Fruit fly (Drosophila melanogaster) whole organism, embryonic: ENCODE measurements around the gene CG17650.

Experiments used
- ATbp ChIP-seq: fragments of 200-800 bp; sonication (Bioruptor generic); optimal IDR thresholded peaks from 2 replicates; lab custom pipeline; 2017; ENCODE audit warnings: missing biosample characterization, mild to moderate bottlenecking, missing genetic modification characterization, missing genetic modification reagents
- Ada2b ChIP-seq: fragments of 200-800 bp; sonication (Bioruptor generic); IDR thresholded peaks from 2 replicates; pipeline ENCODE4 v1.3.6; 2022; ENCODE audit warnings: missing biosample characterization, missing genetic modification characterization
- Asciz ChIP-seq: fragments of 200-800 bp; sonication (Bioruptor generic); optimal IDR thresholded peaks from 2 replicates; lab custom pipeline; 2017; ENCODE audit warnings: missing biosample characterization, mild to moderate bottlenecking, missing genetic modification characterization, missing genetic modification reagents
- CG10147 ChIP-seq: fragments of 200-800 bp; sonication (Bioruptor generic); optimal IDR thresholded peaks from 2 replicates; lab custom pipeline; 2019; ENCODE audit warnings: missing biosample characterization, mild to moderate bottlenecking, missing genetic modification characterization, moderate library complexity
- CG10267 ChIP-seq: fragments of 200-800 bp; sonication (Bioruptor generic); optimal IDR thresholded peaks from 2 replicates; lab custom pipeline; 2018; ENCODE audit warnings: missing biosample characterization, mild to moderate bottlenecking, missing genetic modification characterization, moderate library complexity
- CG10979 ChIP-seq: fragments of 200-800 bp; sonication (Bioruptor generic); optimal IDR thresholded peaks from 2 replicates; lab custom pipeline; 2018; ENCODE audit warnings: missing biosample characterization, mild to moderate bottlenecking, missing genetic modification characterization, moderate library complexity
- CG12659 ChIP-seq: fragments of 200-800 bp; sonication (Bioruptor generic); optimal IDR thresholded peaks from 3 replicates; lab custom pipeline; 2017; ENCODE audit warnings: mild to moderate bottlenecking, missing biosample characterization, missing genetic modification reagents, missing genetic modification characterization
- CG12942 ChIP-seq: fragments of 200-800 bp; sonication (Bioruptor generic); optimal IDR thresholded peaks from 3 replicates; lab custom pipeline; 2016; ENCODE audit warnings: missing biosample characterization, missing genetic modification characterization
- CG13287 ChIP-seq: fragments of 200-800 bp; sonication (Bioruptor generic); IDR thresholded peaks from 2 replicates; pipeline ENCODE4 v1.3.6; 2022; ENCODE audit warnings: missing biosample characterization, missing genetic modification characterization; ENCODE audit not compliant: partially characterized antibody
- CG13775 ChIP-seq: fragments of 200-800 bp; sonication (Bioruptor generic); optimal IDR thresholded peaks from 3 replicates; lab custom pipeline; 2017; ENCODE audit warnings: missing biosample characterization, mild to moderate bottlenecking, missing genetic modification characterization
- CG13894 ChIP-seq: fragments of 200-800 bp; sonication (Bioruptor generic); optimal IDR thresholded peaks from 3 replicates; lab custom pipeline; 2018; ENCODE audit warnings: missing biosample characterization, mild to moderate bottlenecking, missing genetic modification characterization, moderate library complexity
- CG1792 ChIP-seq: fragments of 200-800 bp; sonication (Bioruptor generic); optimal IDR thresholded peaks from 2 replicates; lab custom pipeline; 2016; ENCODE audit warnings: missing biosample characterization, missing genetic modification characterization
- CG2712 ChIP-seq: fragments of 200-800 bp; optimal IDR thresholded peaks from 3 replicates; lab custom pipeline; 2019; ENCODE audit warnings: missing biosample characterization, mild to moderate bottlenecking, missing genetic modification characterization, moderate library complexity
- CG30020 ChIP-seq: fragments of 200-800 bp; optimal IDR thresholded peaks from 2 replicates; lab custom pipeline; 2019; ENCODE audit warnings: missing biosample characterization, mild to moderate bottlenecking, missing genetic modification characterization, moderate library complexity
- CG31224 ChIP-seq: fragments of 200-800 bp; sonication (Bioruptor generic); IDR thresholded peaks from 2 replicates; pipeline ENCODE4 v1.3.6; 2022; ENCODE audit warnings: missing biosample characterization, missing genetic modification characterization
- CG34224 ChIP-seq: fragments of 200-800 bp; sonication (Bioruptor generic); IDR thresholded peaks from 3 replicates; pipeline ENCODE4 v1.3.6; 2022; ENCODE audit warnings: missing biosample characterization, missing genetic modification characterization; ENCODE audit not compliant: partially characterized antibody
- CG4707 ChIP-seq: fragments of 200-800 bp; sonication (Bioruptor generic); optimal IDR thresholded peaks from 2 replicates; lab custom pipeline; 2018; ENCODE audit warnings: missing biosample characterization, mild to moderate bottlenecking, missing genetic modification characterization, moderate library complexity
- CG6683 ChIP-seq: fragments of 200-800 bp; sonication (Bioruptor generic); optimal IDR thresholded peaks from 2 replicates; lab custom pipeline; 2017; ENCODE audit warnings: missing biosample characterization, mild to moderate bottlenecking, missing genetic modification characterization, missing genetic modification reagents
- CG6813 ChIP-seq: fragments of 200-800 bp; sonication (Bioruptor generic); optimal IDR thresholded peaks from 2 replicates; lab custom pipeline; 2017; ENCODE audit warnings: missing biosample characterization, missing genetic modification characterization, mild to moderate bottlenecking, moderate library complexity, missing genetic modification reagents
- CG9215 ChIP-seq: fragments of 200-800 bp; sonication (Bioruptor generic); IDR thresholded peaks from 2 replicates; pipeline ENCODE4 v1.3.6; 2022; ENCODE audit warnings: missing biosample characterization, missing genetic modification characterization
- CG9609 ChIP-seq: fragments of 200-800 bp; sonication (Bioruptor generic); optimal IDR thresholded peaks from 3 replicates; lab custom pipeline; 2016; ENCODE audit warnings: missing biosample characterization, missing genetic modification characterization
- Dip2 ChIP-seq: fragments of 200-800 bp; sonication (Bioruptor generic); IDR thresholded peaks from 2 replicates; pipeline ENCODE4 v1.3.6; 2022; ENCODE audit warnings: missing biosample characterization, missing genetic modification characterization
- Doc3 ChIP-seq: fragments of 200-800 bp; sonication (Bioruptor generic); IDR thresholded peaks from 3 replicates; pipeline ENCODE4 v1.3.6; 2022; ENCODE audit warnings: missing biosample characterization, missing genetic modification characterization; ENCODE audit not compliant: partially characterized antibody
- E2f2 ChIP-seq: fragments of 200-800 bp; sonication (Bioruptor generic); IDR thresholded peaks from 2 replicates; pipeline ENCODE4 v1.3.6; 2022; ENCODE audit warnings: missing biosample characterization, missing genetic modification characterization
- Ets65A ChIP-seq: fragments of 200-800 bp; sonication (Bioruptor generic); peaks from one replicate; lab custom pipeline; 2016; ENCODE audit warnings: missing biosample characterization, missing genetic modification characterization
- Fer2 ChIP-seq: fragments of 200-800 bp; sonication (Bioruptor generic); optimal IDR thresholded peaks from 2 replicates; lab custom pipeline; 2018; ENCODE audit warnings: missing biosample characterization, mild to moderate bottlenecking, missing genetic modification characterization, moderate library complexity
- Hr39 ChIP-seq: fragments of >200 bp; optimal IDR thresholded peaks from 2 replicates; lab custom pipeline; 2017
- NC2α ChIP-seq: fragments of 200-800 bp; sonication (Bioruptor generic); optimal IDR thresholded peaks from 2 replicates; lab custom pipeline; 2016; ENCODE audit warnings: missing biosample characterization, missing genetic modification characterization
- Oaz ChIP-seq: fragments of 200-800 bp; sonication (Bioruptor generic); IDR thresholded peaks from 2 replicates; pipeline ENCODE4 v1.3.6; 2022; ENCODE audit warnings: missing biosample characterization, missing genetic modification characterization
- Optix ChIP-seq: fragments of 200-800 bp; sonication (Bioruptor generic); IDR thresholded peaks from 3 replicates; pipeline ENCODE4 v1.3.6; 2022; ENCODE audit warnings: missing biosample characterization, missing genetic modification characterization
- Scr ChIP-seq: fragments of 200-800 bp; sonication (Bioruptor generic); IDR thresholded peaks from 2 replicates; pipeline ENCODE4 v1.3.6; 2022; ENCODE audit warnings: missing biosample characterization, missing genetic modification characterization; ENCODE audit not compliant: partially characterized antibody
- ash1 ChIP-seq: fragments of 200-800 bp; sonication (Bioruptor generic); optimal IDR thresholded peaks from 2 replicates; lab custom pipeline; 2018; ENCODE audit warnings: missing biosample characterization, mild to moderate bottlenecking, missing genetic modification characterization
- ato ChIP-seq: fragments of 200-800 bp; sonication (Bioruptor generic); IDR thresholded peaks from 2 replicates; pipeline ENCODE4 v1.3.6; 2022; ENCODE audit warnings: missing biosample characterization, missing genetic modification characterization; ENCODE audit not compliant: partially characterized antibody
- cato ChIP-seq: fragments of 200-800 bp; sonication (Bioruptor generic); optimal IDR thresholded peaks from 2 replicates; lab custom pipeline; 2016; ENCODE audit warnings: missing biosample characterization, missing genetic modification characterization, borderline replicate concordance
- chif ChIP-seq, 2 experiments: fragments of 200-800 bp; sonication (Bioruptor generic); optimal IDR thresholded peaks; 3 replicates each; lab custom pipeline; 2016; ENCODE audit warnings: missing biosample characterization in 2 of 2, missing genetic modification characterization in 2 of 2
- danr ChIP-seq: fragments of 200-800 bp; sonication (Bioruptor generic); IDR thresholded peaks from 2 replicates; pipeline ENCODE4 v1.3.6; 2022; ENCODE audit warnings: missing biosample characterization, missing genetic modification characterization
- dati ChIP-seq: fragments of 200-800 bp; sonication (Bioruptor generic); IDR thresholded peaks from 2 replicates; pipeline ENCODE4 v1.3.6; 2022; ENCODE audit warnings: missing biosample characterization, missing genetic modification characterization
- eyg ChIP-seq: fragments of 200-800 bp; sonication (Bioruptor generic); optimal IDR thresholded peaks from 3 replicates; lab custom pipeline; 2016; ENCODE audit warnings: missing biosample characterization, missing genetic modification characterization
- gt ChIP-seq: fragments of 200-800 bp; sonication (Bioruptor generic); IDR thresholded peaks from 2 replicates; pipeline ENCODE4 v1.3.6; 2022; ENCODE audit warnings: missing biosample characterization, missing genetic modification characterization
- kah ChIP-seq: fragments of 200-800 bp; sonication (Bioruptor generic); optimal IDR thresholded peaks from 2 replicates; lab custom pipeline; 2018; ENCODE audit warnings: missing biosample characterization, mild to moderate bottlenecking, missing genetic modification characterization
- kay ChIP-seq: fragments of 200-800 bp; sonication (Bioruptor generic); optimal IDR thresholded peaks from 2 replicates; lab custom pipeline; 2016; ENCODE audit warnings: missing biosample characterization, missing genetic modification characterization
- lilli ChIP-seq: fragments of 200-800 bp; sonication (Bioruptor generic); optimal IDR thresholded peaks from 3 replicates; lab custom pipeline; 2016; ENCODE audit warnings: missing biosample characterization, missing genetic modification characterization
- pb ChIP-seq: fragments of 200-800 bp; sonication (Bioruptor generic); optimal IDR thresholded peaks from 3 replicates; lab custom pipeline; 2016; ENCODE audit warnings: missing biosample characterization, missing genetic modification characterization
- pnt ChIP-seq: fragments of 200-800 bp; sonication (Bioruptor generic); optimal IDR thresholded peaks from 3 replicates; lab custom pipeline; 2016; ENCODE audit warnings: missing biosample characterization, missing genetic modification characterization
- sc ChIP-seq, 3 experiments: fragments of >200 bp in 2 of 3; fragments of 200-800 bp in 1 of 3; sonication (Bioruptor generic) in 1 of 3; optimal IDR thresholded peaks; 2 replicates in 2 of 3; 3 replicates in 1 of 3; lab custom pipeline; 2017; ENCODE audit warnings: mild to moderate bottlenecking in 1 of 3, missing biosample characterization in 1 of 3, missing genetic modification characterization in 1 of 3, missing genetic modification reagents in 1 of 3
- scrt ChIP-seq: fragments of 200-800 bp; sonication (Bioruptor generic); optimal IDR thresholded peaks from 2 replicates; lab custom pipeline; 2018; ENCODE audit warnings: missing biosample characterization, mild to moderate bottlenecking, missing genetic modification characterization, moderate library complexity
- sim ChIP-seq: fragments of 200-800 bp; sonication (Bioruptor generic); IDR thresholded peaks from 2 replicates; pipeline ENCODE4 v1.3.6; 2022; ENCODE audit warnings: missing biosample characterization, missing genetic modification characterization
- sima ChIP-seq: fragments of 200-800 bp; sonication (Bioruptor generic); optimal IDR thresholded peaks from 2 replicates; lab custom pipeline; 2016; ENCODE audit warnings: missing biosample characterization, missing genetic modification characterization
- sr ChIP-seq: fragments of 200-800 bp; sonication (Bioruptor generic); IDR thresholded peaks from 3 replicates; pipeline ENCODE4 v1.3.6; 2022; ENCODE audit warnings: missing biosample characterization, missing genetic modification characterization
- stwl ChIP-seq: fragments of 200-800 bp; sonication (Bioruptor generic); optimal IDR thresholded peaks from 3 replicates; lab custom pipeline; 2018; ENCODE audit warnings: missing biosample characterization, mild to moderate bottlenecking, missing genetic modification characterization, moderate library complexity
- tx ChIP-seq: fragments of 200-800 bp; sonication (Bioruptor generic); optimal IDR thresholded peaks from 2 replicates; lab custom pipeline; 2016; ENCODE audit warnings: missing biosample characterization, missing genetic modification characterization

The CG17650 gene

DNA sequence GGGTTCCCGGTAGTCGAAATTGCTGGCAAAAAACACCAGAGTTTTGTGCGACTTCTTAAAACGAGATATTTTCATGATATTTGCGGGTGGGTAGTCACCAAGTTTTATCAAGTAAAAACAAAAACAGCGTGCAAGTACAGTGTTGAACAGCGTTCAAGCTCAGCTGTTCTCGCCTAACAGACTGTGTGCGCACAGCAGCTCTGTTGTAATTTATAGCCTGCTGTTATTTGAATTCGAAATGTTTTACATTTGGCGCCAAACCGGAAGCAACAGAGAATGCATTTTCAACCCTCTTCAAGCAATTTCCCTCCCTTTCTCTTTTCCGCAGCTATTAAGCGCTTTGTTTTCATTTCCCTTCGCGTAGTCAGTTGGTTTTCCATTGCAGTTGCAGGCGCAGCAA, 26.7 kb downstream of the CG17650 start, which contains the start of the genes CG17652 and CG17646 (continued):
- TF ChIP-seq pnt (GFP tag; lab: Kevin White, UChicago) (no peak), danr (GFP tag; lab: Robert Waterston, UW) (no peak), kah (GFP tag; lab: Kevin White, UChicago) (peak; percentile 40), CG10979 (no peak), NC2α (GFP tag; lab: Kevin White, UChicago) (no peak), CG12659 (GFP tag; lab: Kevin White, UChicago) (peak; percentile 6), CG10147 (GFP tag; lab: Kevin White, UChicago) (no peak), CG6813 (GFP tag; lab: Kevin White, UChicago) (peak; percentile 3), Hr39 (lab: Kevin White, UChicago) (no peak), CG4707 (GFP tag; lab: Kevin White, UChicago) (no peak), CG30020 (tag; lab: Kevin White, UChicago) (no peak), CG12942 (no peak), scrt (GFP tag; lab: Kevin White, UChicago) (peak; percentile 77), CG6683 (GFP tag; lab: Kevin White, UChicago) (no peak), sim (no peak), E2f2 (GFP tag; lab: Robert Waterston, UW) (peak; percentile 91), Dip2 (GFP tag; lab: Robert Waterston, UW) (no peak), Scr (GFP tag; lab: Robert Waterston, UW) (no peak), stwl (tag; lab: Kevin White, UChicago) (peak; percentile 33), chif (GFP tag; optimal IDR thresholded peaks at IDR 0.05; lab: Kevin White, UChicago) (no peak), CG31224 (no peak), Fer2 (tag; lab: Kevin White, UChicago) (no peak), kay (GFP tag; lab: Kevin White, UChicago) (no peak), CG9215 (no peak), Ada2b (GFP tag; lab: Robert Waterston, UW) (no peak), cato (GFP tag; lab: Kevin White, UChicago) (no peak), pb (GFP tag; lab: Kevin White, UChicago) (no peak), CG34224 (GFP tag; lab: Robert Waterston, UW) (peak; percentile 13; the same call in 1 of the 3 replicates), Asciz (GFP tag; lab: Kevin White, UChicago) (no peak), tx (GFP tag; lab: Kevin White, UChicago) (no peak), CG13894 (tag; lab: Kevin White, UChicago) (no peak), CG13287 (GFP tag; lab: Robert Waterston, UW) (peak; percentile 36; the same call in 1 of the 2 replicates), gt (GFP tag; lab: Robert Waterston, UW) (no peak), CG9609 (GFP tag; lab: Kevin White, UChicago) (no peak), Ets65A (no peak), CG1792 (GFP tag; lab: Kevin White, UChicago) (no peak), sr (GFP tag; lab: Robert Waterston, UW) (peak; percentile 47; the same call in 1 of the 3 replicates), Oaz (no peak), CG2712 (tag; lab: Kevin White, UChicago) (peak; percentile 13), Doc3 (GFP tag; lab: Robert Waterston, UW) (no peak; the same call in 2 of the 3 replicates), sima (no peak), sc (optimal IDR thresholded peaks at IDR 0.05; lab: Kevin White, UChicago) (no peak), sc (GFP tag; optimal IDR thresholded peaks at IDR 0.05; lab: Kevin White, UChicago) (no peak), ATbp (GFP tag; lab: Kevin White, UChicago) (no peak), CG10267 (tag; lab: Kevin White, UChicago) (peak; percentile 90), CG13775 (GFP tag; lab: Kevin White, UChicago) (no peak), lilli (no peak), eyg (GFP tag; lab: Kevin White, UChicago) (no peak), Optix (GFP tag; lab: Robert Waterston, UW) (no peak), ash1 (GFP tag; lab: Kevin White, UChicago) (no peak), ato (GFP tag; lab: Robert Waterston, UW) (no peak), dati (GFP tag; lab: Robert Waterston, UW) (no peak)
